Fruit fly (Drosophila melanogaster): Measurements from ENCODE around the gene CG6026.

The CG6026 gene

dm6 chr3R:19091749-19092264 is 58.5 kb downstream of the CG6026 start (continued):
- no peak for TF ChIP-seq HHEX (GFP tag; optimal IDR thresholded peaks at IDR 0.05)
- TF ChIP-seq nerfin-1 (tag; optimal IDR thresholded peaks at IDR 0.05), result no peak
- TF ChIP-seq CG6654 (GFP tag; optimal IDR thresholded peaks at IDR 0.05), result no peak

dm6 chr3R:19092367-19093126 is 59.2 kb downstream of the CG6026 start:
- TF ChIP-seq HLHmδ (GFP tag; optimal IDR thresholded peaks at IDR 0.05) (no peak), twi (tag; optimal IDR thresholded peaks at IDR 0.05) (peak; percentile 45), CG12769 (tag; optimal IDR thresholded peaks at IDR 0.05) (peak; percentile 19), bbx (GFP tag; IDR thresholded peaks at IDR 0.05; ENCODE audit: partially characterized antibody) (0 out of 2 replicates have a peak, but pooled peaks have one; percentile 23), sd (tag; optimal IDR thresholded peaks at IDR 0.05) (peak; percentile 80), CG30431 (GFP tag; optimal IDR thresholded peaks at IDR 0.05) (no peak), sens (GFP tag) (peak; percentile 50), p53 (GFP tag; optimal IDR thresholded peaks at IDR 0.05) (no peak), CkIIα-i1 (GFP tag; IDR thresholded peaks at IDR 0.05) (no peak), Gug (GFP tag; IDR thresholded peaks at IDR 0.05) (no peak), chm (GFP tag; IDR thresholded peaks at IDR 0.05) (0 out of 2 replicates have a peak, but pooled peaks have one; percentile 12), CG14860 (GFP tag; IDR thresholded peaks at IDR 0.05; ENCODE audit: partially characterized antibody) (no peak), run (tag; optimal IDR thresholded peaks at IDR 0.05) (peak; percentile 14), sqz (GFP tag; optimal IDR thresholded peaks at IDR 0.05) (peak; percentile 54), HmgZ (tag; optimal IDR thresholded peaks at IDR 0.05) (no peak), gsb-n (tag; optimal IDR thresholded peaks at IDR 0.05) (peak; percentile 47), pros (GFP tag; optimal IDR thresholded peaks at IDR 0.05) (peak; percentile 66), CG12942 (GFP tag; optimal IDR thresholded peaks at IDR 0.05) (no peak), Spps (tag; optimal IDR thresholded peaks at IDR 0.05) (no peak), otp (GFP tag; IDR thresholded peaks at IDR 0.05) (0 out of 3 replicates have a peak, but pooled peaks have one; percentile 4), CG7556 (GFP tag; optimal IDR thresholded peaks at IDR 0.05) (no peak), Stat92E (GFP tag; optimal IDR thresholded peaks at IDR 0.05) (peak in 1 of 3 experiments; percentile 8), gcm (GFP tag; optimal IDR thresholded peaks at IDR 0.05) (peak; percentile 84), nerfin-1 (tag; optimal IDR thresholded peaks at IDR 0.05) (peak; percentile 57), kah (GFP tag; optimal IDR thresholded peaks at IDR 0.05) (peak; percentile 78), Atf3 (GFP tag; optimal IDR thresholded peaks at IDR 0.05) (no peak), CG8478 (optimal IDR thresholded peaks at IDR 0.05) (no peak), CG2199 (GFP tag; IDR thresholded peaks at IDR 0.05) (peak; percentile 54; the same call in 1 of the 3 replicates), insv (GFP tag; optimal IDR thresholded peaks at IDR 0.05) (peak; percentile 66 to 86), ac (GFP tag; optimal IDR thresholded peaks at IDR 0.05) (peak; percentile 20), Elba2 (GFP tag; optimal IDR thresholded peaks at IDR 0.05) (peak; percentile 93), da (GFP tag; optimal IDR thresholded peaks at IDR 0.05) (peak; percentile 0), Ets65A (GFP tag) (peak; percentile 47), CrebB (tag; optimal IDR thresholded peaks at IDR 0.05) (no peak), Doc3 (GFP tag; IDR thresholded peaks at IDR 0.05; ENCODE audit: partially characterized antibody) (no peak)
